Fruit fly (Drosophila melanogaster): Measurements from ENCODE around the gene Vps53.

The Vps53 gene

DNA sequence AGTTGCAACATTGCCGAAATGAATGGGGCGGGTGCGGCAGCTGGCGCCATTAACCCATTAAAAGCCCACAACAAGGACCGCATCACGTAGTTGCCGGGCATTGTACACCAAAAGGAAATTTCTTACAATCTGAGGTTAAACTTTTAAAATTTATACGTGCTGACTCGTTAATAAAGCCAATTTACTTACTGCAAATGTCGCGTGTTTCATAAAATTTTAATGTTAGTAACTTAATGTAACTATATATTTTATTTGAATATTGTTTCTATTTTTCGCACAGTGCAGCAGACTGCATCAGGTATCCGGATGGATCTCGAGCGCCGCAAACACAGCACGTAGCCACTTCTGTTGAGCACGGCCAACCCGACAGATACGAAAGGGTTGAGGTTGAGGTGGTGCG is 31.0 kb upstream of the Vps53 start:
- no peak for TF ChIP-seq dmrt93B (GFP tag; optimal IDR thresholded peaks at IDR 0.05)
- TF ChIP-seq N (GFP tag; optimal IDR thresholded peaks at IDR 0.05), result no peak
- peak; percentile 30 for TF ChIP-seq fru (GFP tag; optimal IDR thresholded peaks at IDR 0.05)
- TF ChIP-seq HLH106 (tag; optimal IDR thresholded peaks at IDR 0.05), result peak; percentile 50
- peak in 1 of 2 experiments; percentile 32 for TF ChIP-seq foxo (GFP tag; optimal IDR thresholded peaks at IDR 0.05)
- no peak for TF ChIP-seq Hr83 (GFP tag; optimal IDR thresholded peaks at IDR 0.05; ENCODE audit: poor library complexity, severe bottlenecking)
- peak; percentile 47 for TF ChIP-seq Sp1 (GFP tag; optimal IDR thresholded peaks at IDR 0.05)
- no peak for TF ChIP-seq Mio (GFP tag; optimal IDR thresholded peaks at IDR 0.05)
- TF ChIP-seq OdsH (GFP tag; optimal IDR thresholded peaks at IDR 0.05), result peak; percentile 8
- no peak for TF ChIP-seq sv (GFP tag; optimal IDR thresholded peaks at IDR 0.05)
- peak; percentile 21 for TF ChIP-seq ey (GFP tag; optimal IDR thresholded peaks at IDR 0.05)
- TF ChIP-seq h (GFP tag; optimal IDR thresholded peaks at IDR 0.05), result peak; percentile 18

DNA sequence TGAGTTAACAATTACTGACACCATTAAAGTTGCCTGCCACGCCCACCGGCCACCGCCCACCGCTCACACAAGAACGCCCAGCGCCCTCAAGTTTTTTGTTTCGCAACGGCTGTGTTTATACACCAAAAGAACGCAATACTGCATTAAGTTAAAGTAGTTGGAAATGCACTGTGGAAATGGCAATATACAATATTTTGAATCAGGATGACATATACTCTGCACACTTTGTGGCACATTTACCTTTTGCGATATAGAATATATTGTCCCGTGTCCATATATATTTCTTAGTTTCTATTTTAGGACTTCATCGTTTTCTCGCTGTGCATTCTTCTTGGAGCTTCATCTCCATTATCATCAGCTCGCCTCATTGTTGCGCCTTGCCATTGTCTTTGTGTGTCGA is 30.2 kb upstream of the Vps53 start:
- no peak for TF ChIP-seq N (GFP tag; optimal IDR thresholded peaks at IDR 0.05)
- TF ChIP-seq jim (GFP tag; optimal IDR thresholded peaks at IDR 0.05), result no peak
- TF ChIP-seq fru (GFP tag; optimal IDR thresholded peaks at IDR 0.05), result peak; percentile 1
- TF ChIP-seq Dfd (GFP tag; optimal IDR thresholded peaks at IDR 0.05), result no peak
- TF ChIP-seq Jra (GFP tag; optimal IDR thresholded peaks at IDR 0.05), result no peak
- no peak for TF ChIP-seq CG32264 (GFP tag; optimal IDR thresholded peaks at IDR 0.05)
- TF ChIP-seq dmrt93B (GFP tag; optimal IDR thresholded peaks at IDR 0.05), result no peak
- TF ChIP-seq CrebA (GFP tag; optimal IDR thresholded peaks at IDR 0.05; ENCODE audit: borderline replicate concordance), result no peak
- TF ChIP-seq foxo (GFP tag; optimal IDR thresholded peaks at IDR 0.05), result peak in 1 of 2 experiments; percentile 1
- no peak for TF ChIP-seq psq (GFP tag; optimal IDR thresholded peaks at IDR 0.05)
- TF ChIP-seq h (GFP tag; optimal IDR thresholded peaks at IDR 0.05), result no peak
- peak; percentile 13 for TF ChIP-seq ey (GFP tag; optimal IDR thresholded peaks at IDR 0.05)
- TF ChIP-seq Mio (GFP tag; optimal IDR thresholded peaks at IDR 0.05), result no peak
- TF ChIP-seq dl (GFP tag; optimal IDR thresholded peaks at IDR 0.05; ENCODE audit: insufficient read depth in 1 of 2, partially characterized antibody in 2 of 2), result no peak
- TF ChIP-seq CG9705 (GFP tag; optimal IDR thresholded peaks at IDR 0.05), result no peak
- no peak for TF ChIP-seq Vsx2 (GFP tag; optimal IDR thresholded peaks at IDR 0.05; ENCODE audit: partially characterized antibody)
- no peak for TF ChIP-seq br (GFP tag; optimal IDR thresholded peaks at IDR 0.05)
- no peak for TF ChIP-seq Hr78 (GFP tag; optimal IDR thresholded peaks at IDR 0.05)
- no peak for TF ChIP-seq OdsH (GFP tag; optimal IDR thresholded peaks at IDR 0.05)
- no peak for TF ChIP-seq Hnf4 (GFP tag; optimal IDR thresholded peaks at IDR 0.05)
- TF ChIP-seq Hr83 (GFP tag; optimal IDR thresholded peaks at IDR 0.05; ENCODE audit: poor library complexity, severe bottlenecking), result no peak
- no peak for TF ChIP-seq GATAd (GFP tag; optimal IDR thresholded peaks at IDR 0.05)
- no peak for TF ChIP-seq Abd-B (GFP tag; optimal IDR thresholded peaks at IDR 0.05)

DNA sequence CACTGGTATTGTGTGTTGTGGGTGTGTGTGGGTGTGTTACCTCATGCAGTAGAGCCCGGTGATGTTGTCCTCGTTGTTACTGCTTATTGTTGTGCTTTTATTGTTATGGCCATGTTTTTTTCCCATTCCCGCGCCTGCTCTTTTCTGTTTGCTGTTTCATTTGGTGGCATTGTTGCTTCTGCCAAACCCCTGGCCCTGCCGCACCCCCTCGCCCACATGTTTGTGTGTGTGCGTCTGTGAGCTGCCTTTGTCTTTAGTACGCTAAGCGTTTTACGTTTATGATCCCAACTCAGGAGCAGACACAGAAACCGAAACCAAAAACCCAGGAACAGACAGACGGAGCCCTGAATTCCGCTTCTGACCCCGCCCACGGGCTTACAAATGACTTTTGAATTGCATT is 28.2 kb upstream of the Vps53 start:
- TF ChIP-seq Rel (GFP tag; optimal IDR thresholded peaks at IDR 0.05), result no peak
- TF ChIP-seq Rel (tag; optimal IDR thresholded peaks at IDR 0.05), result no peak
- no peak for TF ChIP-seq h (GFP tag; optimal IDR thresholded peaks at IDR 0.05)
- TF ChIP-seq woc (GFP tag; optimal IDR thresholded peaks at IDR 0.05), result no peak
- TF ChIP-seq N (GFP tag; optimal IDR thresholded peaks at IDR 0.05), result no peak

DNA sequence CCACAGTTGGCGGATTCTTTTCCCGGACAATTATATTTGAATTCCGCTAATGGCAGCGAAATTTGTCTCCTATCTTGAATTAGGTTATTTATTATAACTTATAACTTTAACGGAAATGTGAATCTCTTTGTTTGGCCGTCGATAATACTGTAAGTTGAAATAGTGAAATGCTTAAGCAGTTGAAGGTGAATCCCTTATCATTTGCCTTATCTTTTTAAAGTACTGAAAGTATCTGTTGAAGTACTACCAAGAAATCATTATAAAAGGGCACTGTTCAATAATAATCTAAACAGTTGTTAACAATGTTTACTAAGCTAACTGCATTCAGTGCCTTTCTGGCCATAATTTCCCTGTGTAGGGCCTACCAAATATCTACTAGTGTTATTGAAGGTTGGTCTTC is 25.0 kb upstream of the Vps53 start, which contains the start of gene CG43055:
Gene CG43055, plus strand, starts transcription at position 301 of the 400 bp plus-strand sequence.
- TF ChIP-seq Hnf4 (GFP tag; optimal IDR thresholded peaks at IDR 0.05) (no peak), Mio (GFP tag; optimal IDR thresholded peaks at IDR 0.05) (no peak), pan (optimal IDR thresholded peaks at IDR 0.05) (no peak), N (GFP tag; optimal IDR thresholded peaks at IDR 0.05) (no peak), fru (GFP tag; optimal IDR thresholded peaks at IDR 0.05) (no peak), ey (GFP tag; optimal IDR thresholded peaks at IDR 0.05) (no peak), HLH106 (tag; optimal IDR thresholded peaks at IDR 0.05) (no peak), br (GFP tag; optimal IDR thresholded peaks at IDR 0.05) (no peak), CrebA (GFP tag; optimal IDR thresholded peaks at IDR 0.05; ENCODE audit: borderline replicate concordance) (no peak), Sp1 (GFP tag; optimal IDR thresholded peaks at IDR 0.05) (no peak), Dif (GFP tag; optimal IDR thresholded peaks at IDR 0.05; ENCODE audit: partially characterized antibody) (no peak), OdsH (GFP tag; optimal IDR thresholded peaks at IDR 0.05) (no peak), Hr83 (GFP tag; optimal IDR thresholded peaks at IDR 0.05; ENCODE audit: poor library complexity, severe bottlenecking) (no peak), dsf (GFP tag; optimal IDR thresholded peaks at IDR 0.05; ENCODE audit: borderline replicate concordance) (no peak), Myc (optimal IDR thresholded peaks at IDR 0.05) (no peak)
